Worm (Caenorhabditis elegans): ENCODE data around the gene vti-1.

vti-1 gene

DNA sequence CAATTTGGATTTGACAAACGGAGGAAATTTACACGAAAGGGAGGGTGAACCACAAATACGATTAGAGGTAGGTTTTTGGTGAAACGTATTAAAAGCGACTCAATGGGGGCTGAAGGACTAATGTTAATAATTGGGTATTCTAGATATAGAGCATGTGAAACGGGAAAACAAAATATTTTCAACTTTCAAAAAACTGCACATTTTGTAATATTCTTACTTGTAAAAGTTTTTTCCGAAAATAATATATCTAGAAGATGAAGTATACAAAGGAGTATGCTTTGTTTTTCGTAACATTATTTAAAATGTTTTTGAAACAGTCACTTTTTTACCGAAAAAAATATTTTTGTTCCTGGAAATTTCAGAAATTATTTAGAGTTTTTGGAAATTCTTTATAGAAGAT lies 24.5 kb downstream of the vti-1 start:
- TF ChIP-seq ztf-11 (tag; optimal IDR thresholded peaks at IDR 0.05) (no peak), elt-3 (tag; optimal IDR thresholded peaks at IDR 0.05) (no peak), lin-32 (GFP tag; optimal IDR thresholded peaks at IDR 0.05) (no peak), zip-8 (tag; optimal IDR thresholded peaks at IDR 0.05) (no peak), ceh-83 (GFP tag; optimal IDR thresholded peaks at IDR 0.05) (no peak), hlh-1 (tag; optimal IDR thresholded peaks at IDR 0.05) (no peak)

DNA sequence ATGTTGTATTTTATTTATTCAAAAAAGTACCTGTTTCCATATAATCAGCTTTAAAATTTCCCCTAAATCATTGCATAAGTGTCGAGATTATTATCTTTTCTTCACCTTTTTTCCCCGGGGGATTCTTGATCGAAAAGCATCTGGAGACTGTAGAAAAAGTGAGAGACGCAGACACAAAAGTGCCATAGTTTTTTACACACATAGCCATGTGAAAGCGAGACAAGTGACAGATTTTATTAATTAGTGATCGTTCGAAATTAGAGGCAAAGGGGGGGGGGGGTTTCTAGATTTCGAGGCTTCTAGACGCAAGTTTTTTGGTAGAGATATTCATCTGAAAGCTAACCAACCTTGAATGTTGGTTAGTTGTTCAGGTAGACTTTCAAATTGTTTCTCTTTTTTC lies 37.2 kb downstream of the vti-1 start:
- TF ChIP-seq drap-1 (GFP tag; optimal IDR thresholded peaks at IDR 0.05) (no peak), hlh-1 (tag; optimal IDR thresholded peaks at IDR 0.05) (no peak), nhr-2 (tag; optimal IDR thresholded peaks at IDR 0.05) (no peak), elt-3 (tag; optimal IDR thresholded peaks at IDR 0.05) (no peak), ztf-11 (tag; optimal IDR thresholded peaks at IDR 0.05) (no peak), ham-2 (GFP tag; optimal IDR thresholded peaks at IDR 0.05) (no peak), ceh-39 (tag; optimal IDR thresholded peaks at IDR 0.05) (no peak), lsy-2 (tag; optimal IDR thresholded peaks at IDR 0.05) (no peak), nhr-237 (tag; optimal IDR thresholded peaks at IDR 0.05) (no peak), lin-32 (GFP tag; optimal IDR thresholded peaks at IDR 0.05) (no peak), sptf-1 (tag; optimal IDR thresholded peaks at IDR 0.05) (no peak), pha-4 (tag; optimal IDR thresholded peaks at IDR 0.05) (no peak), blmp-1 (tag; optimal IDR thresholded peaks at IDR 0.05) (no peak), unc-120 (tag; optimal IDR thresholded peaks at IDR 0.05; ENCODE audit: poor library complexity, severe bottlenecking) (no peak), flh-1 (GFP tag; optimal IDR thresholded peaks at IDR 0.05) (no peak), nhr-28 (tag; optimal IDR thresholded peaks at IDR 0.05) (no peak), M03D4.4 (tag; optimal IDR thresholded peaks at IDR 0.05) (no peak), ceh-83 (GFP tag; optimal IDR thresholded peaks at IDR 0.05) (no peak), unc-39 (tag; optimal IDR thresholded peaks at IDR 0.05) (no peak), mab-5 (tag; optimal IDR thresholded peaks at IDR 0.05) (no peak)

DNA sequence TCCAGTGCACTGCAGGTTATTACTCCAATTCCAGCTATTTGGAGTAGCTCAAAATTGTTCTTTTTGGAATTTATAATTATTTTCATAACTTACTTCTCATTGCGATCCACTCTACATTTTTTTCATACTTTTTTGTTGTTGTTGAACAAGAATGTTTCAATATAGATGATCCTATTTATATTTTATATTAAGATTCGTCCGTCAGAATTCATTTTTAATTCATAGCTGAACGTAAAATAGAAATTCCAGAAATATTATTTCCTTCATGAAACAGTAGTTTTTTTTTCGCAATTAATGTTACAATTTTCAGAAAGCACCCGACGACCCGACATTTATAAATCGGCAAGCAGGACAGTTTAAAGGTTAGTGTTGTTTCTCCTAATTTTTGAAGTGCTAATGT lies 38.2 kb downstream of the vti-1 start, which contains the start of gene Y57G11C.42:
Gene Y57G11C.42 (plus strand): TSS at position 301 of the 400 bp plus-strand sequence.
- TF ChIP-seq nhr-2 (tag; optimal IDR thresholded peaks at IDR 0.05) = no peak
- TF ChIP-seq elt-3 (tag; optimal IDR thresholded peaks at IDR 0.05) = no peak
- TF ChIP-seq sem-2 (GFP tag; optimal IDR thresholded peaks at IDR 0.05) = no peak
- TF ChIP-seq nhr-76 (tag; optimal IDR thresholded peaks at IDR 0.05) = no peak
- no peak for TF ChIP-seq unc-62 (GFP tag; optimal IDR thresholded peaks at IDR 0.05)
- TF ChIP-seq lin-32 (GFP tag; optimal IDR thresholded peaks at IDR 0.05) = no peak
- no peak for TF ChIP-seq ceh-43 (GFP tag; optimal IDR thresholded peaks at IDR 0.05)
- TF ChIP-seq mls-2 (tag; optimal IDR thresholded peaks at IDR 0.05) = no peak
- TF ChIP-seq sptf-1 (tag; optimal IDR thresholded peaks at IDR 0.05) = no peak
- TF ChIP-seq snpc-4 (tag; optimal IDR thresholded peaks at IDR 0.05) = no peak
- TF ChIP-seq ceh-39 (tag; optimal IDR thresholded peaks at IDR 0.05) = no peak
- no peak for TF ChIP-seq drap-1 (GFP tag; optimal IDR thresholded peaks at IDR 0.05)
- no peak for TF ChIP-seq nhr-12 (tag; optimal IDR thresholded peaks at IDR 0.05)
- no peak for TF ChIP-seq blmp-1 (tag; optimal IDR thresholded peaks at IDR 0.05)
- TF ChIP-seq nhr-237 (tag; optimal IDR thresholded peaks at IDR 0.05) = no peak
- TF ChIP-seq hlh-1 (tag; optimal IDR thresholded peaks at IDR 0.05) = no peak
- no peak for TF ChIP-seq tbx-8 (GFP tag; optimal IDR thresholded peaks at IDR 0.05)
- no peak for TF ChIP-seq pha-4 (tag; optimal IDR thresholded peaks at IDR 0.05)
